Fruit fly (Drosophila melanogaster) whole organism, embryonic: Measurements from ENCODE around the gene CG5973.

Experiments used
- Atf3 ChIP-seq: fragments of 200-800 bp; sonication (Bioruptor generic); optimal IDR thresholded peaks from 3 replicates; lab custom pipeline; 2016; ENCODE audit warnings: missing biosample characterization, missing genetic modification characterization
- CG10267 ChIP-seq: fragments of 200-800 bp; sonication (Bioruptor generic); optimal IDR thresholded peaks from 2 replicates; lab custom pipeline; 2018; ENCODE audit warnings: missing biosample characterization, mild to moderate bottlenecking, missing genetic modification characterization, moderate library complexity
- CG10366 ChIP-seq: fragments of 200-800 bp; sonication (Bioruptor generic); IDR thresholded peaks from 2 replicates; pipeline ENCODE4 v1.3.6; 2022; ENCODE audit warnings: missing biosample characterization, missing genetic modification characterization
- CG12071 ChIP-seq: fragments of 200-800 bp; sonication (Bioruptor generic); optimal IDR thresholded peaks from 3 replicates; lab custom pipeline; 2018; ENCODE audit warnings: missing biosample characterization, mild to moderate bottlenecking, missing genetic modification characterization
- CG13894 ChIP-seq: fragments of 200-800 bp; sonication (Bioruptor generic); optimal IDR thresholded peaks from 3 replicates; lab custom pipeline; 2018; ENCODE audit warnings: missing biosample characterization, mild to moderate bottlenecking, missing genetic modification characterization, moderate library complexity
- CG15073 ChIP-seq: fragments of 200-800 bp; sonication (Bioruptor generic); optimal IDR thresholded peaks from 2 replicates; lab custom pipeline; 2016; ENCODE audit warnings: missing biosample characterization, missing genetic modification characterization
- CG17612 ChIP-seq: fragments of 200-800 bp; sonication (Bioruptor generic); IDR thresholded peaks from 2 replicates; pipeline ENCODE4 v1.3.6; 2022; ENCODE audit warnings: missing biosample characterization, missing genetic modification characterization
- CG1792 ChIP-seq: fragments of 200-800 bp; sonication (Bioruptor generic); optimal IDR thresholded peaks from 2 replicates; lab custom pipeline; 2016; ENCODE audit warnings: missing biosample characterization, missing genetic modification characterization
- CG18262 ChIP-seq: fragments of 200-800 bp; optimal IDR thresholded peaks from 3 replicates; lab custom pipeline; 2019; ENCODE audit warnings: missing biosample characterization, mild to moderate bottlenecking, missing genetic modification characterization, moderate library complexity
- CG3065 ChIP-seq: fragments of 200-800 bp; sonication (Bioruptor generic); optimal IDR thresholded peaks from 2 replicates; lab custom pipeline; 2016; ENCODE audit warnings: missing biosample characterization, missing genetic modification characterization
- CG31365 ChIP-seq: fragments of 200-800 bp; sonication (Bioruptor generic); optimal IDR thresholded peaks from 2 replicates; lab custom pipeline; 2018; ENCODE audit warnings: missing biosample characterization, mild to moderate bottlenecking, missing genetic modification characterization
- CG33213 ChIP-seq: fragments of 200-800 bp; sonication (Bioruptor generic); optimal IDR thresholded peaks from 3 replicates; lab custom pipeline; 2016; ENCODE audit warnings: missing biosample characterization, missing genetic modification characterization
- CG3726 ChIP-seq: fragments of 200-800 bp; sonication (Bioruptor generic); IDR thresholded peaks from 3 replicates; pipeline ENCODE4, ENCODE4 v1.3.6; 2022; ENCODE audit warnings: missing biosample characterization, missing genetic modification characterization
- CG4282 ChIP-seq: fragments of 200-800 bp; sonication (Bioruptor generic); optimal IDR thresholded peaks from 2 replicates; lab custom pipeline; 2016; ENCODE audit warnings: missing biosample characterization, missing genetic modification characterization
- CG4328 ChIP-seq: fragments of 200-800 bp; sonication (Bioruptor generic); optimal IDR thresholded peaks from 3 replicates; lab custom pipeline; 2017; ENCODE audit warnings: missing biosample characterization, missing genetic modification reagents, missing genetic modification characterization
- CG6175 ChIP-seq: fragments of 200-800 bp; sonication (Bioruptor generic); IDR thresholded peaks from 3 replicates; pipeline ENCODE4 v1.3.6; 2022; ENCODE audit warnings: missing biosample characterization, missing genetic modification characterization
- CG7839 ChIP-seq: fragments of 200-800 bp; sonication (Bioruptor generic); optimal IDR thresholded peaks from 3 replicates; lab custom pipeline; 2018; ENCODE audit warnings: missing biosample characterization, mild to moderate bottlenecking, missing genetic modification characterization, moderate library complexity
- CG9727 ChIP-seq: fragments of 200-800 bp; sonication (Bioruptor generic); optimal IDR thresholded peaks from 3 replicates; lab custom pipeline; 2017; ENCODE audit warnings: missing biosample characterization, mild to moderate bottlenecking, missing genetic modification characterization
- CG9876 ChIP-seq: fragments of 200-800 bp; sonication (Bioruptor generic); optimal IDR thresholded peaks from 2 replicates; lab custom pipeline; 2016; ENCODE audit warnings: missing biosample characterization, missing genetic modification characterization
- Dll ChIP-seq: fragments of 200-800 bp; sonication (Bioruptor generic); IDR thresholded peaks from 4 replicates; pipeline ENCODE4 v1.3.6; 2022; ENCODE audit warnings: missing biosample characterization, missing genetic modification characterization; ENCODE audit not compliant: partially characterized antibody
- Eip74EF ChIP-seq, 2 experiments: fragments of 200-800 bp in 1 of 2; fragments of >200 bp in 1 of 2; sonication (Bioruptor generic) in 1 of 2; optimal IDR thresholded peaks; 2 replicates each; lab custom pipeline; 2017 to 2019; ENCODE audit warnings: missing biosample characterization in 2 of 2, missing genetic modification characterization in 2 of 2, mild to moderate bottlenecking in 1 of 2, moderate library complexity in 1 of 2
- Hmr ChIP-seq: fragments of 200-800 bp; sonication (Bioruptor generic); optimal IDR thresholded peaks from 3 replicates; lab custom pipeline; 2017; ENCODE audit warnings: mild to moderate bottlenecking, missing biosample characterization, missing genetic modification reagents, missing genetic modification characterization
- Hr3 ChIP-seq: fragments of 200-800 bp; sonication (Bioruptor generic); optimal IDR thresholded peaks from 3 replicates; lab custom pipeline; 2016; ENCODE audit warnings: missing biosample characterization, missing genetic modification characterization
- Kr ChIP-seq: fragments of 200-800 bp; sonication (Bioruptor generic); optimal IDR thresholded peaks from 2 replicates; lab custom pipeline; 2017; ENCODE audit warnings: missing biosample characterization, mild to moderate bottlenecking, missing genetic modification characterization
- MTF-1 ChIP-seq: fragments of 200-800 bp; sonication (Bioruptor generic); optimal IDR thresholded peaks from 2 replicates; lab custom pipeline; 2018; ENCODE audit warnings: missing biosample characterization, mild to moderate bottlenecking, missing genetic modification characterization, borderline replicate concordance
- Ptx1 ChIP-seq: fragments of 200-800 bp; sonication (Bioruptor generic); IDR thresholded peaks from 2 replicates; pipeline ENCODE4 v1.3.6; 2022; ENCODE audit warnings: missing biosample characterization, missing genetic modification characterization
- Ravus ChIP-seq: fragments of 200-800 bp; sonication (Bioruptor generic); IDR thresholded peaks from 2 replicates; pipeline ENCODE4 v1.3.6; 2022; ENCODE audit warnings: missing biosample characterization, missing genetic modification characterization
- Sox102F ChIP-seq: fragments of 200-800 bp; sonication (Bioruptor generic); optimal IDR thresholded peaks from 2 replicates; lab custom pipeline; 2018; ENCODE audit warnings: missing biosample characterization, mild to moderate bottlenecking, missing genetic modification characterization, moderate library complexity
- Spps ChIP-seq: fragments of 200-800 bp; sonication (Bioruptor generic); optimal IDR thresholded peaks from 2 replicates; lab custom pipeline; 2018; ENCODE audit warnings: missing biosample characterization, mild to moderate bottlenecking, missing genetic modification characterization
- ara ChIP-seq: fragments of 200-800 bp; sonication (Bioruptor generic); IDR thresholded peaks from 2 replicates; pipeline ENCODE4 v1.3.6; 2022; ENCODE audit warnings: missing biosample characterization, missing genetic modification characterization
- bigmax ChIP-seq: fragments of 200-800 bp; sonication (Bioruptor generic); optimal IDR thresholded peaks from 2 replicates; lab custom pipeline; 2018; ENCODE audit warnings: missing biosample characterization, mild to moderate bottlenecking, missing genetic modification characterization
- corto ChIP-seq: fragments of 200-800 bp; sonication (Bioruptor generic); optimal IDR thresholded peaks from 2 replicates; lab custom pipeline; 2016; ENCODE audit warnings: missing biosample characterization, mild to moderate bottlenecking, missing genetic modification characterization, moderate library complexity
- da ChIP-seq: fragments of 200-800 bp; sonication (Bioruptor generic); optimal IDR thresholded peaks from 2 replicates; lab custom pipeline; 2016; ENCODE audit warnings: missing biosample characterization, missing genetic modification characterization
- eve ChIP-seq, 2 experiments: fragments of >200 bp; optimal IDR thresholded peaks; 2 replicates each; lab custom pipeline; 2017; ENCODE audit warnings: missing biosample characterization in 2 of 2, missing genetic modification characterization in 2 of 2
- gcm ChIP-seq: fragments of 200-800 bp; sonication (Bioruptor generic); optimal IDR thresholded peaks from 2 replicates; lab custom pipeline; 2019; ENCODE audit warnings: missing biosample characterization, mild to moderate bottlenecking, missing genetic modification characterization, moderate library complexity
- nerfin-1 ChIP-seq: fragments of 200-800 bp; sonication (Bioruptor generic); optimal IDR thresholded peaks from 3 replicates; lab custom pipeline; 2019; ENCODE audit warnings: missing biosample characterization, mild to moderate bottlenecking, missing genetic modification characterization, moderate library complexity
- nom ChIP-seq: fragments of 200-800 bp; sonication (Bioruptor generic); optimal IDR thresholded peaks from 2 replicates; lab custom pipeline; 2017; ENCODE audit warnings: missing biosample characterization, missing genetic modification characterization, mild to moderate bottlenecking, moderate library complexity, missing genetic modification reagents
- onecut ChIP-seq: fragments of 200-800 bp; sonication (Bioruptor generic); IDR thresholded peaks from 2 replicates; pipeline ENCODE4 v1.3.6; 2022; ENCODE audit warnings: missing biosample characterization, missing genetic modification characterization
- prd ChIP-seq, 3 experiments: fragments of >200 bp in 2 of 3; fragments of 200-800 bp in 1 of 3; sonication (Bioruptor generic) in 1 of 3; optimal IDR thresholded peaks in 2 of 3; IDR thresholded peaks in 1 of 3; 2 replicates in 2 of 3; 3 replicates in 1 of 3; pipeline versions ENCODE4 v1.3.6 to Lab custom; 2017 to 2022; ENCODE audit warnings: missing biosample characterization in 1 of 3, missing genetic modification characterization in 1 of 3
- repo ChIP-seq: fragments of 200-800 bp; sonication (Bioruptor generic); optimal IDR thresholded peaks from 2 replicates; lab custom pipeline; 2016; ENCODE audit warnings: missing biosample characterization, missing genetic modification characterization
- ro ChIP-seq: fragments of 200-800 bp; sonication (Bioruptor generic); IDR thresholded peaks from 2 replicates; pipeline ENCODE4 v1.3.6; 2022; ENCODE audit warnings: missing biosample characterization, missing genetic modification characterization
- row ChIP-seq: fragments of 200-800 bp; sonication (Bioruptor generic); IDR thresholded peaks from 3 replicates; pipeline ENCODE4 v1.3.6; 2022; ENCODE audit warnings: missing biosample characterization, missing genetic modification characterization
- run ChIP-seq: fragments of 200-800 bp; sonication (Bioruptor generic); optimal IDR thresholded peaks from 3 replicates; lab custom pipeline; 2018; ENCODE audit warnings: missing biosample characterization, mild to moderate bottlenecking, missing genetic modification characterization
- sob ChIP-seq: fragments of 200-800 bp; sonication (Bioruptor generic); IDR thresholded peaks from 2 replicates; pipeline ENCODE4 v1.3.6; 2022; ENCODE audit warnings: missing biosample characterization, missing genetic modification characterization
- ssp ChIP-seq: fragments of 200-800 bp; sonication (Bioruptor generic); IDR thresholded peaks from 2 replicates; pipeline ENCODE4 v1.3.6; 2022; ENCODE audit warnings: missing biosample characterization, missing genetic modification characterization
- toy ChIP-seq: fragments of 200-800 bp; sonication (Bioruptor generic); IDR thresholded peaks from 2 replicates; pipeline ENCODE4 v1.3.6; 2022; ENCODE audit warnings: missing biosample characterization, missing genetic modification characterization
- twi ChIP-seq: fragments of 200-800 bp; optimal IDR thresholded peaks from 2 replicates; lab custom pipeline; 2019; ENCODE audit warnings: missing biosample characterization, mild to moderate bottlenecking, missing genetic modification characterization, moderate library complexity
- zfh1 ChIP-seq: fragments of 200-800 bp; sonication (Bioruptor generic); IDR thresholded peaks from 3 replicates; pipeline ENCODE4 v1.3.6; 2022; ENCODE audit warnings: missing biosample characterization, missing genetic modification characterization

Gene CG5973

DNA sequence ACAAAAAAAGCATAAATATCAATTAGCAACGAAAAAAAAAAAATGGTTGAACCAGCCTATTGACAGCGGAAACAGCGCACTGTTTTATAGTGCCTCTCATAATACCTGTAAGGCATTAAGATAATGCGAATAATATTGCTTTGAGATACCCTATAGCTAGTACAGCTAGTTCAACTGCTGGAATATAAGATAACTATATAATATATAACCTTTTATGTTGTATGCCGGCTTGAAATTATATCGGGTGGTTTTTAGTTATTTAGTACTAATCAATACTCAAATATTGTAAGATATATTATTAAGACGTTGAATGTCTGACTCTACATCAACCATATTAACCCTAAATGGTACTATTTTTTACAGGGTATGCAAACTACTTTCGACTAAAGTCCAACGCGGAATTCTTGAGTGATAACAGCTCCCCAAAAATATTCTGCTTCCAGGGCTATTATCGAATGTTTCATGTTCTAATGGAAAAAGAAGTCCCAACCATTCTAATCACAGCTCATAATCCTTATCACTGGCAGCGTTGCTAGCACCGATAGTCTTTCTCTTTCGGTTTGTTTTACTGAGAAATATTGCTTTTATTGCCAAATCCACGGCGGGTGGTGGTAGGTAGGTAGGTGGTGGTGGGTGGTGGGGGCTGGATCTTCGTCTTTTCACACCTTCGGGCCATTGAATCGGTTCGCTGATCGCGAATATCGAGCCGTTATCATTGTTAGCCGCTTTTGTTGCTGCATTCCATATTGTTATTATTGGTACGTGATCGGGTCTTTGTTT lies 3.1 kb upstream of the CG5973 start (continued):
- TF ChIP-seq CG12071 (peak; percentile 0), Eip74EF (GFP tag; optimal IDR thresholded peaks at IDR 0.05; lab: Kevin White, UChicago) (peak in 1 of 2 experiments; percentile 61), Dll (GFP tag; lab: Robert Waterston, UW) (no peak), Spps (tag; lab: Kevin White, UChicago) (no peak), CG33213 (GFP tag; lab: Kevin White, UChicago) (no peak), nom (GFP tag; lab: Kevin White, UChicago) (no peak), gcm (peak; percentile 64), Hr3 (GFP tag; lab: Kevin White, UChicago) (peak; percentile 68), Ravus (GFP tag; lab: Robert Waterston, UW) (peak; percentile 83), da (GFP tag; lab: Kevin White, UChicago) (no peak), sob (GFP tag; lab: Robert Waterston, UW) (peak; percentile 89), zfh1 (peak; percentile 74; the same call in 2 of the 3 replicates), Hmr (GFP tag; lab: Kevin White, UChicago) (peak; percentile 93), toy (GFP tag; lab: Robert Waterston, UW) (peak; percentile 69), prd (optimal IDR thresholded peaks at IDR 0.05; lab: Kevin White, UChicago) (no peak), prd (GFP tag; IDR thresholded peaks at IDR 0.05; lab: Robert Waterston, UW) (peak; percentile 74), Sox102F (GFP tag; lab: Kevin White, UChicago) (peak; percentile 79), ssp (GFP tag; lab: Robert Waterston, UW) (peak; percentile 68), row (GFP tag; lab: Robert Waterston, UW) (peak; percentile 93), CG13894 (tag; lab: Kevin White, UChicago) (peak; percentile 75), CG15073 (no peak), Atf3 (GFP tag; lab: Kevin White, UChicago) (no peak), ro (GFP tag; lab: Robert Waterston, UW) (0 out of 2 replicates have a peak, but pooled peaks have one; percentile 41), CG17612 (GFP tag; lab: Robert Waterston, UW) (peak; percentile 71), run (tag; lab: Kevin White, UChicago) (peak; percentile 44), CG10267 (tag; lab: Kevin White, UChicago) (peak; percentile 60), nerfin-1 (no peak), CG9876 (GFP tag; lab: Kevin White, UChicago) (no peak), CG4328 (no peak), MTF-1 (GFP tag; lab: Kevin White, UChicago) (no peak), CG31365 (tag; lab: Kevin White, UChicago) (no peak), CG3065 (GFP tag; lab: Kevin White, UChicago) (no peak), CG4282 (GFP tag; lab: Kevin White, UChicago) (no peak), CG7839 (tag; lab: Kevin White, UChicago) (peak; percentile 86), CG6175 (peak; percentile 24; the same call in 1 of the 3 replicates), eve (GFP tag; optimal IDR thresholded peaks at IDR 0.05; lab: Kevin White, UChicago) (peak in 1 of 2 experiments; percentile 56), corto (no peak), bigmax (GFP tag; lab: Kevin White, UChicago) (no peak), CG3726 (GFP tag; lab: Robert Waterston, UW) (peak; percentile 51; the same call in 1 of the 3 replicates), CG1792 (GFP tag; lab: Kevin White, UChicago) (no peak), CG18262 (tag; lab: Kevin White, UChicago) (peak; percentile 44), Kr (GFP tag; lab: Kevin White, UChicago) (no peak), Ptx1 (GFP tag; lab: Robert Waterston, UW) (peak; percentile 87), CG9727 (GFP tag; lab: Kevin White, UChicago) (peak; percentile 82), ara (GFP tag; lab: Robert Waterston, UW) (peak; percentile 16; the same call in 1 of the 2 replicates), twi (tag; lab: Kevin White, UChicago) (peak; percentile 6), onecut (GFP tag; lab: Robert Waterston, UW) (peak; percentile 65), repo (no peak), CG10366 (peak; percentile 81)
